Worm (Caenorhabditis elegans) whole organism, young adult: ENCODE data around the gene glo-1.
A peak's percentile ranks its signal among the peaks of the same experiment; 100 is the strongest.

ENCODE experiments used
- ama-1 ChIP-seq, 3 experiments: fragments of 150-350 bp in 1 of 3; sonication (generic microtip) in 2 of 3; optimal IDR thresholded peaks; 2 replicates each; lab custom pipeline; 2014 to 2018; ENCODE audit warnings: missing biosample characterization in 2 of 3, missing genetic modification characterization in 2 of 3, missing genetic modification reagents in 2 of 3
- him-1 ChIP-seq: sonication (generic microtip); optimal IDR thresholded peaks from 2 replicates; lab custom pipeline; 2016; ENCODE audit warnings: missing genotype, missing genetic modification reagents, missing genetic modification characterization, missing compliant biosample characterization
- lsl-1 ChIP-seq: fragments of 200-800 bp; sonication (Bioruptor generic); optimal IDR thresholded peaks from 2 replicates; lab custom pipeline; 2018; ENCODE audit warnings: mild to moderate bottlenecking, missing genetic modification characterization, moderate library complexity, missing compliant biosample characterization
- nhr-80 ChIP-seq: sonication (generic microtip); optimal IDR thresholded peaks from 2 replicates; lab custom pipeline; 2016; ENCODE audit warnings: missing genetic modification characterization, missing compliant biosample characterization
- rpc-1 ChIP-seq, 2 experiments: fragments of 150-350 bp in 1 of 2; sonication (generic microtip) in 1 of 2; optimal IDR thresholded peaks; 2 replicates each; lab custom pipeline; 2014 to 2018; ENCODE audit warnings: missing biosample characterization in 1 of 2, missing genetic modification characterization in 1 of 2, missing genetic modification reagents in 1 of 2, missing genotype in 1 of 2
- unc-62 ChIP-seq: fragments of 150-350 bp; optimal IDR thresholded peaks from 2 replicates; lab custom pipeline; 2014; ENCODE audit warnings: missing biosample characterization, missing genetic modification reagents, missing genetic modification characterization

DNA sequence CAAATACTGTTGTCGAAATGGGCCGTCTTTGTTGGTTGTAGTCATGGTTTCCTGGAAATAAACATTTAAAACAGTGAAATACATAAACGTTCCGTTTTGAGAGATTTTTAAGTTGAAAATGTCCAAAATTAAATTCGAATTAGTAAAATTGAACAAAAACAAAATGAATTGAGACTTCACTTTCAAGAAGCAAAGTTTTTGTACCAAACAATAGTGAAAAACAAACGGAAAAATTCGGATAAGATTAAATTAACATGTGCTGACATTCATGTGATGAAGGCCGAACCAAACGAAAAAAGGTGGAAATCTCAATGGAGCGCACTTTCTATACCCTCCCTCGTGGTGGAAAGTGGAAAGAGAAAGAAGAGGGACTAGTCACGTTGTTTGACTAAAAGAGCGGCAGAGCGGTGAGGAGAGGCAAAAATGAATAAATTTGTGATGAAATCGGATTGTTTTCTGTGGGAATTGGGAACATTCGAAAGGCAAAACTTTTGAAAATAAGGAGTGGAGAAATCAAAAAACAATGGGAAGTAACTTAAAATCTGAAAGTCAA lies 43.9 kb downstream of the glo-1 start, which contains the start of gene ipla-2:
- TF ChIP-seq ama-1 (optimal IDR thresholded peaks at IDR 0.05; lab: Kevin White, UChicago) (no peak), ama-1 (GFP tag; optimal IDR thresholded peaks at IDR 0.05; lab: Kevin White, UChicago) (no peak), him-1 (no peak), lsl-1 (GFP tag; lab: Kevin White, UChicago) (no peak), nhr-80 (tag; lab: Kevin White, UChicago) (peak; percentile 72), unc-62 (no peak), rpc-1 (optimal IDR thresholded peaks at IDR 0.05; lab: Kevin White, UChicago) (no peak), rpc-1 (tag; optimal IDR thresholded peaks at IDR 0.05; lab: Kevin White, UChicago) (no peak)
